Fruit fly (Drosophila melanogaster) whole organism, embryonic: Measurements from ENCODE around the gene SMC1.

Experiments used
- Abd-B ChIP-seq: fragments of 200-800 bp; sonication (Bioruptor generic); optimal IDR thresholded peaks from 2 replicates; lab custom pipeline; 2018; ENCODE audit warnings: missing biosample characterization, mild to moderate bottlenecking, missing genetic modification characterization, moderate library complexity
- CG11085 ChIP-seq: fragments of 200-800 bp; sonication (Bioruptor generic); IDR thresholded peaks from 2 replicates; pipeline ENCODE4 v1.3.6; 2022; ENCODE audit warnings: missing biosample characterization, missing genetic modification characterization
- CG11093 ChIP-seq: fragments of 200-800 bp; sonication (Bioruptor generic); IDR thresholded peaks from 3 replicates; pipeline ENCODE4 v1.3.6; 2022; ENCODE audit warnings: missing biosample characterization, missing genetic modification characterization
- CG11398 ChIP-seq: fragments of 200-800 bp; sonication (Bioruptor generic); optimal IDR thresholded peaks from 2 replicates; lab custom pipeline; 2016; ENCODE audit warnings: missing biosample characterization, missing genetic modification characterization
- CG11456 ChIP-seq: fragments of 200-800 bp; sonication (Bioruptor generic); IDR thresholded peaks from 3 replicates; pipeline ENCODE4 v1.3.6; 2022; ENCODE audit warnings: missing biosample characterization, missing genetic modification characterization
- CG13624 ChIP-seq: fragments of 200-800 bp; sonication (Bioruptor generic); optimal IDR thresholded peaks from 2 replicates; lab custom pipeline; 2016; ENCODE audit warnings: missing biosample characterization, missing genetic modification characterization
- CG15269 ChIP-seq: fragments of 200-800 bp; sonication (Bioruptor generic); optimal IDR thresholded peaks from 2 replicates; lab custom pipeline; 2018; ENCODE audit warnings: missing biosample characterization, mild to moderate bottlenecking, missing genetic modification characterization, moderate library complexity
- CG16813 ChIP-seq: fragments of 200-800 bp; sonication (Bioruptor generic); IDR thresholded peaks from 3 replicates; pipeline ENCODE4 v1.3.6; 2022; ENCODE audit warnings: missing biosample characterization, missing genetic modification characterization; ENCODE audit not compliant: partially characterized antibody
- CG16815 ChIP-seq: fragments of 200-800 bp; sonication (Bioruptor generic); optimal IDR thresholded peaks from 3 replicates; lab custom pipeline; 2017; ENCODE audit warnings: missing biosample characterization, mild to moderate bottlenecking, missing genetic modification characterization
- CG17328 ChIP-seq: fragments of 200-800 bp; sonication (Bioruptor generic); IDR thresholded peaks from 2 replicates; pipeline ENCODE4 v1.3.6; 2022; ENCODE audit warnings: missing biosample characterization, missing genetic modification characterization
- CG18476 ChIP-seq: fragments of 200-800 bp; sonication (Bioruptor generic); optimal IDR thresholded peaks from 2 replicates; lab custom pipeline; 2016; ENCODE audit warnings: missing biosample characterization, mild to moderate bottlenecking, missing genetic modification characterization
- CG30403 ChIP-seq: fragments of 200-800 bp; sonication (Bioruptor generic); optimal IDR thresholded peaks from 3 replicates; lab custom pipeline; 2016; ENCODE audit warnings: missing biosample characterization, missing genetic modification characterization
- CG32767 ChIP-seq: fragments of 200-800 bp; sonication (Bioruptor generic); IDR thresholded peaks from 2 replicates; pipeline ENCODE4 v1.3.6; 2022; ENCODE audit warnings: missing biosample characterization, missing genetic modification characterization
- CG42726 ChIP-seq: fragments of 200-800 bp; sonication (Bioruptor generic); IDR thresholded peaks from 2 replicates; pipeline ENCODE4 v1.3.6; 2022; ENCODE audit warnings: missing biosample characterization, missing genetic modification characterization; ENCODE audit not compliant: partially characterized antibody
- CG6272 ChIP-seq: fragments of 200-800 bp; sonication (Bioruptor generic); IDR thresholded peaks from 2 replicates; pipeline ENCODE4 v1.3.6; 2022; ENCODE audit warnings: missing biosample characterization, missing genetic modification characterization
- CG8359 ChIP-seq: fragments of 200-800 bp; sonication (Bioruptor generic); optimal IDR thresholded peaks from 2 replicates; lab custom pipeline; 2017; ENCODE audit warnings: missing biosample characterization, mild to moderate bottlenecking, missing genetic modification characterization, borderline replicate concordance
- CG9215 ChIP-seq: fragments of 200-800 bp; sonication (Bioruptor generic); IDR thresholded peaks from 2 replicates; pipeline ENCODE4 v1.3.6; 2022; ENCODE audit warnings: missing biosample characterization, missing genetic modification characterization
- CG9727 ChIP-seq: fragments of 200-800 bp; sonication (Bioruptor generic); optimal IDR thresholded peaks from 3 replicates; lab custom pipeline; 2017; ENCODE audit warnings: missing biosample characterization, mild to moderate bottlenecking, missing genetic modification characterization
- D19B ChIP-seq: fragments of 200-800 bp; sonication (Bioruptor generic); optimal IDR thresholded peaks from 2 replicates; lab custom pipeline; 2017; ENCODE audit warnings: missing biosample characterization, mild to moderate bottlenecking, missing genetic modification characterization
- Fer1 ChIP-seq: fragments of 200-800 bp; sonication (Bioruptor generic); optimal IDR thresholded peaks from 2 replicates; lab custom pipeline; 2017; ENCODE audit warnings: missing biosample characterization, mild to moderate bottlenecking, missing genetic modification characterization
- HHEX ChIP-seq: fragments of 200-800 bp; sonication (Bioruptor generic); optimal IDR thresholded peaks from 3 replicates; lab custom pipeline; 2017; ENCODE audit warnings: missing biosample characterization, mild to moderate bottlenecking, missing genetic modification characterization, missing genetic modification reagents
- HmgZ ChIP-seq: fragments of 200-800 bp; sonication (Bioruptor generic); optimal IDR thresholded peaks from 2 replicates; lab custom pipeline; 2018; ENCODE audit warnings: missing biosample characterization, mild to moderate bottlenecking, missing genetic modification characterization
- NC2β ChIP-seq: fragments of 200-800 bp; sonication (Bioruptor generic); optimal IDR thresholded peaks from 2 replicates; lab custom pipeline; 2016; ENCODE audit warnings: missing biosample characterization, missing genetic modification characterization
- NFAT ChIP-seq: fragments of 200-800 bp; sonication (Bioruptor generic); IDR thresholded peaks from 2 replicates; pipeline ENCODE4 v1.3.6; 2022; ENCODE audit warnings: missing biosample characterization, missing genetic modification characterization
- Rfx ChIP-seq: fragments of 200-800 bp; sonication (Bioruptor generic); IDR thresholded peaks from 2 replicates; pipeline ENCODE4 v1.3.6; 2022; ENCODE audit warnings: missing biosample characterization, missing genetic modification characterization
- Ssrp ChIP-seq: fragments of 200-800 bp; sonication (Bioruptor generic); optimal IDR thresholded peaks from 2 replicates; lab custom pipeline; 2018; ENCODE audit warnings: missing biosample characterization, mild to moderate bottlenecking, missing genetic modification characterization, moderate library complexity
- Tbp ChIP-seq: fragments of >200 bp; optimal IDR thresholded peaks from 2 replicates; lab custom pipeline; 2018; ENCODE audit warnings: missing biosample characterization, missing genetic modification characterization
- YL-1 ChIP-seq: fragments of 200-800 bp; sonication (Bioruptor generic); optimal IDR thresholded peaks from 3 replicates; lab custom pipeline; 2017; ENCODE audit warnings: missing biosample characterization, mild to moderate bottlenecking, missing genetic modification characterization
- ap ChIP-seq: fragments of 200-800 bp; sonication (Bioruptor generic); IDR thresholded peaks from 2 replicates; pipeline ENCODE4 v1.3.6; 2022; ENCODE audit warnings: missing biosample characterization, missing genetic modification characterization
- ato ChIP-seq: fragments of 200-800 bp; sonication (Bioruptor generic); IDR thresholded peaks from 2 replicates; pipeline ENCODE4 v1.3.6; 2022; ENCODE audit warnings: missing biosample characterization, missing genetic modification characterization; ENCODE audit not compliant: partially characterized antibody
- az2 ChIP-seq: fragments of 200-800 bp; sonication (Bioruptor generic); optimal IDR thresholded peaks from 3 replicates; lab custom pipeline; 2016; ENCODE audit warnings: missing biosample characterization, missing genetic modification characterization
- cas ChIP-seq: fragments of 200-800 bp; sonication (Bioruptor generic); IDR thresholded peaks from 2 replicates; pipeline ENCODE4 v1.3.6; 2022; ENCODE audit warnings: missing biosample characterization, missing genetic modification characterization
- chn ChIP-seq: fragments of 200-800 bp; sonication (Bioruptor generic); optimal IDR thresholded peaks from 2 replicates; lab custom pipeline; 2016; ENCODE audit warnings: missing biosample characterization, missing genetic modification characterization
- en ChIP-seq: fragments of 200-800 bp; sonication (Bioruptor generic); optimal IDR thresholded peaks from 2 replicates; lab custom pipeline; 2016; ENCODE audit warnings: missing biosample characterization, missing genetic modification characterization
- eve ChIP-seq, 2 experiments: fragments of >200 bp; optimal IDR thresholded peaks; 2 replicates each; lab custom pipeline; 2017; ENCODE audit warnings: missing biosample characterization in 2 of 2, missing genetic modification characterization in 2 of 2
- eyg ChIP-seq: fragments of 200-800 bp; sonication (Bioruptor generic); optimal IDR thresholded peaks from 3 replicates; lab custom pipeline; 2016; ENCODE audit warnings: missing biosample characterization, missing genetic modification characterization
- gcm ChIP-seq: fragments of 200-800 bp; sonication (Bioruptor generic); optimal IDR thresholded peaks from 2 replicates; lab custom pipeline; 2019; ENCODE audit warnings: missing biosample characterization, mild to moderate bottlenecking, missing genetic modification characterization, moderate library complexity
- jing ChIP-seq: fragments of 200-800 bp; sonication (Bioruptor generic); optimal IDR thresholded peaks from 2 replicates; lab custom pipeline; 2018; ENCODE audit warnings: missing biosample characterization, mild to moderate bottlenecking, missing genetic modification characterization
- luna ChIP-seq: fragments of 200-800 bp; sonication (Bioruptor generic); optimal IDR thresholded peaks from 2 replicates; lab custom pipeline; 2016; ENCODE audit warnings: missing biosample characterization, missing genetic modification characterization
- oc ChIP-seq: fragments of 200-800 bp; sonication (Bioruptor generic); optimal IDR thresholded peaks from 2 replicates; lab custom pipeline; 2018; ENCODE audit warnings: missing biosample characterization, mild to moderate bottlenecking, missing genetic modification characterization, moderate library complexity
- org-1 ChIP-seq: fragments of 200-800 bp; sonication (Bioruptor generic); optimal IDR thresholded peaks from 2 replicates; lab custom pipeline; 2017; ENCODE audit warnings: missing biosample characterization, missing genetic modification characterization
- phol ChIP-seq: fragments of 200-800 bp; sonication (Bioruptor generic); optimal IDR thresholded peaks from 3 replicates; lab custom pipeline; 2018; ENCODE audit warnings: missing biosample characterization, mild to moderate bottlenecking, missing genetic modification characterization, moderate library complexity
- sens ChIP-seq: fragments of 200-800 bp; sonication (Bioruptor generic); peaks from one replicate; lab custom pipeline; 2016; ENCODE audit warnings: missing biosample characterization, missing genetic modification characterization
- so ChIP-seq: fragments of 200-800 bp; sonication (Bioruptor generic); IDR thresholded peaks from 3 replicates; pipeline ENCODE4 v1.3.6; 2022; ENCODE audit warnings: missing biosample characterization, missing genetic modification characterization
- sob ChIP-seq: fragments of 200-800 bp; sonication (Bioruptor generic); IDR thresholded peaks from 2 replicates; pipeline ENCODE4 v1.3.6; 2022; ENCODE audit warnings: missing biosample characterization, missing genetic modification characterization
- sr ChIP-seq: fragments of 200-800 bp; sonication (Bioruptor generic); IDR thresholded peaks from 3 replicates; pipeline ENCODE4 v1.3.6; 2022; ENCODE audit warnings: missing biosample characterization, missing genetic modification characterization
- tap ChIP-seq: fragments of 200-800 bp; optimal IDR thresholded peaks from 3 replicates; lab custom pipeline; 2019; ENCODE audit warnings: missing biosample characterization, mild to moderate bottlenecking, missing genetic modification characterization, moderate library complexity
- tll ChIP-seq, 2 experiments: fragments of 200-800 bp in 1 of 2; fragments of >200 bp in 1 of 2; sonication (Bioruptor generic) in 1 of 2; optimal IDR thresholded peaks; 2 replicates each; lab custom pipeline; 2017 to 2019; ENCODE audit warnings: missing biosample characterization in 2 of 2, missing genetic modification characterization in 2 of 2, mild to moderate bottlenecking in 1 of 2, moderate library complexity in 1 of 2

The SMC1 gene

DNA sequence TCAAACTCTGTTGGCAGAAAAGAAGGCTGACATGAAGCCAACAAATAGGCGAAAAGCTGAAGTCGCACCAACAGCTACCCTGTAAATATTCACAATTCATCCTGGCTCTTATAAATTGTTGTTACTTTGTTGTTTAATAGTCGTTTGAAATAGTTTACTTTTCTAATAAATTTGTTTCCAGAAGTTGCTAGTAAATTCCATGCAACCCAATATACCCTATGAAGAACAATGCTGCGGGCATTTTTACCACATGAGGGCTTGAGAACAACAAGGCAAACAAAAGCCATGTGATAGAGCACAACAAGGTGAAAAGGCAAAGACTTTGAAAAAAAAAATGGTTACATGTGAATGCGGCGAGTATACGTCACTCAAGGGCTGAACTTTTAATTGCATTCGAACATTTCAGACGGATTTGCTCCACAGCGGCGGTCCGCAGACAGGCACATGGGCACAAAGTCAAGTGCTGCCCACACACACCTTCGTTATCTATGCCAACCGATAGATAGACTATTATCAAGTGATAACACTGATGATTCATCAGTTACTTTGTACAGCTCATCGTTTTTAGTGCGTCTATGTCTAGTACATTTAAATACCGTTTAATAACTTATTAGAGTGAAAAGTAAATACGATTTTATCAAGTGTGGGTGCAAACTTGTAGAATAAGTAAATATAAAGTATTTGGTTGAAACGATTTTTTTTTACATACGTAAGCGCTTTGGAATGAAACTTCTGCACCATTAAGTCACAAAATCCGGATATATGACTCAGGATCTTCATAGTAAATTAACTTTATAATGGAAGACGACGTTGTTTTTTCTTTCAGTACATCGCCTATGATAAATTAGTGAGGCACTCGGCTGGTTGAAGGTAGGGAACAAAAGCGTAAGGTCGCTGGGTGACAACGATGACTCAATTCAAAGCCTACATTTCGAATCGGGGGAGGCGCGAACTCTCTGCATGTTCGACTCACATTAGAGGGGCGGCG lies 41.2 kb downstream of the SMC1 start (continued):
- TF ChIP-seq CG6272 (GFP tag; lab: Robert Waterston, UW) (peak; percentile 69), Ssrp (tag; lab: Kevin White, UChicago) (peak; percentile 73), org-1 (GFP tag; lab: Kevin White, UChicago) (peak; percentile 36), en (GFP tag; lab: Kevin White, UChicago) (peak; percentile 60), CG8359 (GFP tag; lab: Kevin White, UChicago) (no peak), tll (GFP tag; optimal IDR thresholded peaks at IDR 0.05; lab: Kevin White, UChicago) (no peak), NC2β (GFP tag; lab: Kevin White, UChicago) (peak; percentile 78), CG32767 (GFP tag; lab: Robert Waterston, UW) (peak; percentile 73; the same call in 1 of the 2 replicates), CG13624 (GFP tag; lab: Kevin White, UChicago) (peak; percentile 84), ap (GFP tag; lab: Robert Waterston, UW) (peak; percentile 74), D19B (GFP tag; lab: Kevin White, UChicago) (peak; percentile 95), sob (peak; percentile 91), eve (GFP tag; optimal IDR thresholded peaks at IDR 0.05; lab: Kevin White, UChicago) (peak in 1 of 2 experiments; percentile 56), sens (GFP tag; lab: Kevin White, UChicago) (peak; percentile 96), CG9215 (peak; percentile 63), sr (GFP tag; lab: Robert Waterston, UW) (peak; percentile 40; the same call in 2 of the 3 replicates), az2 (GFP tag; lab: Kevin White, UChicago) (peak; percentile 85), oc (peak; percentile 77), CG11093 (GFP tag; lab: Robert Waterston, UW) (peak; percentile 56), gcm (GFP tag; lab: Kevin White, UChicago) (peak; percentile 76), CG11456 (GFP tag; lab: Robert Waterston, UW) (peak; percentile 88), CG42726 (GFP tag; lab: Robert Waterston, UW) (no peak), Abd-B (GFP tag; lab: Kevin White, UChicago) (peak; percentile 80), ato (no peak), CG11398 (GFP tag; lab: Kevin White, UChicago) (peak; percentile 71), CG11085 (GFP tag; lab: Robert Waterston, UW) (peak; percentile 86), CG18476 (GFP tag; lab: Kevin White, UChicago) (peak; percentile 72), CG17328 (GFP tag; lab: Robert Waterston, UW) (peak; percentile 74), luna (GFP tag; lab: Kevin White, UChicago) (peak; percentile 44), cas (peak; percentile 60; the same call in 1 of the 2 replicates), Tbp (no peak), CG30403 (GFP tag; lab: Kevin White, UChicago) (peak; percentile 64), Rfx (GFP tag; lab: Robert Waterston, UW) (peak; percentile 89), CG16815 (GFP tag; lab: Kevin White, UChicago) (peak; percentile 49), CG16813 (GFP tag; lab: Robert Waterston, UW) (no peak), so (GFP tag; lab: Robert Waterston, UW) (peak; percentile 78), HHEX (GFP tag; lab: Kevin White, UChicago) (peak; percentile 79), jing (GFP tag; lab: Kevin White, UChicago) (peak; percentile 72), CG15269 (tag; lab: Kevin White, UChicago) (peak; percentile 84), Fer1 (GFP tag; lab: Kevin White, UChicago) (peak; percentile 69), CG9727 (GFP tag; lab: Kevin White, UChicago) (peak; percentile 76), phol (tag; lab: Kevin White, UChicago) (peak; percentile 75), eyg (GFP tag; lab: Kevin White, UChicago) (peak; percentile 34), tap (tag; lab: Kevin White, UChicago) (peak; percentile 77), chn (GFP tag; lab: Kevin White, UChicago) (peak; percentile 84), YL-1 (GFP tag; lab: Kevin White, UChicago) (no peak), HmgZ (tag; lab: Kevin White, UChicago) (peak; percentile 69), NFAT (GFP tag; lab: Robert Waterston, UW) (peak; percentile 74)
